Worm (Caenorhabditis elegans) whole organism, L4/young adult: ENCODE measurements around the gene ZC250.5.

Source experiments
- W03F9.2 ChIP-seq: fragments of 150-350 bp; optimal IDR thresholded peaks from 2 replicates; lab custom pipeline; 2014; ENCODE audit warnings: missing biosample characterization, missing genetic modification characterization
- dao-5 ChIP-seq: sonication (generic microtip); optimal IDR thresholded peaks from 2 replicates; lab custom pipeline; 2016; ENCODE audit warnings: missing genotype, missing genetic modification characterization, moderate library complexity, missing compliant biosample characterization
- him-1 ChIP-seq: sonication (generic microtip); optimal IDR thresholded peaks from 2 replicates; lab custom pipeline; 2016; ENCODE audit warnings: missing genotype, missing genetic modification reagents, missing genetic modification characterization, missing compliant biosample characterization

Gene ZC250.5

ce11 chrV:5821451-5822143 lies 16.0 kb downstream of the ZC250.5 start:
- no peak for TF ChIP-seq W03F9.2
- TF ChIP-seq him-1, result no peak
- TF ChIP-seq dao-5 (tag; lab: Kevin White, UChicago), result no peak

- TF ChIP-seq him-1, result no peak
- TF ChIP-seq W03F9.2, result no peak
- TF ChIP-seq dao-5 (tag; lab: Kevin White, UChicago), result no peak
These were observed 17.4 kb downstream of the ZC250.5 start for ce11 chrV:5822968-5823367.

ce11 chrV:5825478-5825877 lies 19.9 kb downstream of the ZC250.5 start:
- TF ChIP-seq dao-5 (tag; lab: Kevin White, UChicago) (no peak), him-1 (no peak), W03F9.2 (no peak)

- no peak for TF ChIP-seq him-1
- TF ChIP-seq dao-5 (tag; lab: Kevin White, UChicago), result no peak
- TF ChIP-seq W03F9.2, result no peak
These were observed 21.0 kb downstream of the ZC250.5 start, which contains the start of gene let-418 for ce11 chrV:5826592-5826991. let-418 (plus strand) TSS chrV:5826833.

- TF ChIP-seq dao-5 (tag; lab: Kevin White, UChicago) (no peak), him-1 (no peak), W03F9.2 (no peak)
These were observed 25.7 kb downstream of the ZC250.5 start for ce11 chrV:5831253-5831652.

- TF ChIP-seq dao-5 (tag; lab: Kevin White, UChicago) (no peak), W03F9.2 (no peak), him-1 (no peak)
These were observed 27.2 kb downstream of the ZC250.5 start for ce11 chrV:5832799-5833198.

- TF ChIP-seq dao-5 (tag; lab: Kevin White, UChicago) (no peak), W03F9.2 (no peak), him-1 (no peak)
These were observed 28.0 kb downstream of the ZC250.5 start, which contains the start of gene srh-76 for ce11 chrV:5833531-5833930. srh-76 (plus strand) TSS chrV:5833831.

- TF ChIP-seq W03F9.2 (no peak), him-1 (no peak), dao-5 (tag; lab: Kevin White, UChicago) (no peak)
These were observed 29.8 kb downstream of the ZC250.5 start for ce11 chrV:5835397-5835796.

ce11 chrV:5835979-5836615 lies 30.5 kb downstream of the ZC250.5 start:
- TF ChIP-seq dao-5 (tag; lab: Kevin White, UChicago), result no peak
- TF ChIP-seq him-1, result no peak
- no peak for TF ChIP-seq W03F9.2

- TF ChIP-seq W03F9.2 (no peak), him-1 (no peak), dao-5 (tag; lab: Kevin White, UChicago) (no peak)
These were observed 31.0 kb downstream of the ZC250.5 start, which contains the start of gene col-140 for ce11 chrV:5836616-5836982. col-140 (minus strand) TSS chrV:5836834.

ce11 chrV:5838576-5839366 lies 33.2 kb downstream of the ZC250.5 start, which contains the start of gene F26F12.2:
F26F12.2 (minus strand) TSS chrV:5838613.
- TF ChIP-seq dao-5 (tag; lab: Kevin White, UChicago), result no peak
- TF ChIP-seq him-1, result no peak
- no peak for TF ChIP-seq W03F9.2

ce11 chrV:5840939-5841338 lies 35.4 kb downstream of the ZC250.5 start:
- TF ChIP-seq him-1, result no peak
- TF ChIP-seq dao-5 (tag; lab: Kevin White, UChicago), result no peak
- TF ChIP-seq W03F9.2, result no peak

ce11 chrV:5842507-5843144 lies 37.1 kb downstream of the ZC250.5 start:
- TF ChIP-seq him-1 (no peak), dao-5 (tag; lab: Kevin White, UChicago) (no peak), W03F9.2 (no peak)
